Fruit fly (Drosophila melanogaster): Measurements from ENCODE around the gene CG34002.

Gene CG34002

dm6 chr3L:17878781-17879360, 20.6 kb downstream of the CG34002 start, which contains the start of gene CG7408 (continued):
- TF ChIP-seq dsf (GFP tag; optimal IDR thresholded peaks at IDR 0.05; ENCODE audit: borderline replicate concordance) (no peak), Hr83 (GFP tag; optimal IDR thresholded peaks at IDR 0.05; ENCODE audit: poor library complexity, severe bottlenecking) (peak; percentile 12), pan (optimal IDR thresholded peaks at IDR 0.05) (no peak), CG9705 (GFP tag; optimal IDR thresholded peaks at IDR 0.05) (no peak), lola (GFP tag; optimal IDR thresholded peaks at IDR 0.05) (no peak), Rel (GFP tag; optimal IDR thresholded peaks at IDR 0.05) (no peak), Rel (tag; optimal IDR thresholded peaks at IDR 0.05) (no peak), usp (GFP tag; optimal IDR thresholded peaks at IDR 0.05) (no peak), CG32264 (GFP tag; optimal IDR thresholded peaks at IDR 0.05) (no peak), fru (GFP tag; optimal IDR thresholded peaks at IDR 0.05) (peak; percentile 79), jim (GFP tag; optimal IDR thresholded peaks at IDR 0.05) (no peak), tai (GFP tag; optimal IDR thresholded peaks at IDR 0.05) (no peak), brk (GFP tag; optimal IDR thresholded peaks at IDR 0.05) (no peak)

dm6 chr3L:17884276-17884675, 26.0 kb downstream of the CG34002 start, which contains the start of gene CG5506:
Gene CG5506 (minus strand): TSS chr3L:17884376.
- TF ChIP-seq rgr (GFP tag; optimal IDR thresholded peaks at IDR 0.05) = no peak
- TF ChIP-seq Rel (GFP tag; optimal IDR thresholded peaks at IDR 0.05) = no peak
- peak; percentile 66 for TF ChIP-seq Rel (tag; optimal IDR thresholded peaks at IDR 0.05)

- TF ChIP-seq Hr78 (GFP tag; optimal IDR thresholded peaks at IDR 0.05) (no peak), foxo (GFP tag; optimal IDR thresholded peaks at IDR 0.05) (no peak), Sp1 (GFP tag; optimal IDR thresholded peaks at IDR 0.05) (no peak), fru (GFP tag; optimal IDR thresholded peaks at IDR 0.05) (no peak), Jra (GFP tag; optimal IDR thresholded peaks at IDR 0.05) (no peak), lola (GFP tag; optimal IDR thresholded peaks at IDR 0.05) (no peak), CG9705 (GFP tag; optimal IDR thresholded peaks at IDR 0.05) (no peak), Hr83 (GFP tag; optimal IDR thresholded peaks at IDR 0.05; ENCODE audit: poor library complexity, severe bottlenecking) (no peak), dmrt93B (GFP tag; optimal IDR thresholded peaks at IDR 0.05) (no peak), CG32264 (GFP tag; optimal IDR thresholded peaks at IDR 0.05) (no peak), usp (GFP tag; optimal IDR thresholded peaks at IDR 0.05) (no peak), sv (GFP tag; optimal IDR thresholded peaks at IDR 0.05) (no peak), jim (GFP tag; optimal IDR thresholded peaks at IDR 0.05) (no peak), tai (GFP tag; optimal IDR thresholded peaks at IDR 0.05) (no peak), Mio (GFP tag; optimal IDR thresholded peaks at IDR 0.05) (no peak)
These were observed 28.3 kb downstream of the CG34002 start, which contains the start of gene CG16775 for dm6 chr3L:17886545-17886944. Gene CG16775 (minus strand): TSS chr3L:17886645.

- no peak for TF ChIP-seq CrebA (GFP tag; optimal IDR thresholded peaks at IDR 0.05; ENCODE audit: borderline replicate concordance)
- TF ChIP-seq Abd-B (GFP tag; optimal IDR thresholded peaks at IDR 0.05) = no peak
- no peak for TF ChIP-seq Rel (GFP tag; optimal IDR thresholded peaks at IDR 0.05)
- no peak for TF ChIP-seq Rel (tag; optimal IDR thresholded peaks at IDR 0.05)
- no peak for TF ChIP-seq dmrt93B (GFP tag; optimal IDR thresholded peaks at IDR 0.05)
- no peak for TF ChIP-seq tai (GFP tag; optimal IDR thresholded peaks at IDR 0.05)
- TF ChIP-seq OdsH (GFP tag; optimal IDR thresholded peaks at IDR 0.05) = no peak
These were observed 29.1 kb downstream of the CG34002 start, which contains the start of gene CG7402 for dm6 chr3L:17887393-17887792. Gene CG7402 (plus strand): TSS chr3L:17887705.

dm6 chr3L:17893660-17894059, 35.4 kb downstream of the CG34002 start:
- TF ChIP-seq Sp1 (GFP tag; optimal IDR thresholded peaks at IDR 0.05) (no peak), HLH106 (tag; optimal IDR thresholded peaks at IDR 0.05) (no peak), N (GFP tag; optimal IDR thresholded peaks at IDR 0.05) (no peak), foxo (GFP tag; optimal IDR thresholded peaks at IDR 0.05) (no peak), Vsx2 (GFP tag; optimal IDR thresholded peaks at IDR 0.05; ENCODE audit: partially characterized antibody) (peak; percentile 15)

dm6 chr3L:17895815-17896275, 37.6 kb downstream of the CG34002 start, which contains the start of gene Tsp74F:
Gene Tsp74F (minus strand): TSS chr3L:17895862.
- TF ChIP-seq Vsx2 (GFP tag; optimal IDR thresholded peaks at IDR 0.05; ENCODE audit: partially characterized antibody) = peak; percentile 59
- TF ChIP-seq h (GFP tag; optimal IDR thresholded peaks at IDR 0.05) = no peak
- TF ChIP-seq psq (GFP tag; optimal IDR thresholded peaks at IDR 0.05) = peak; percentile 56
- TF ChIP-seq Dif (GFP tag; optimal IDR thresholded peaks at IDR 0.05; ENCODE audit: partially characterized antibody) = peak; percentile 30
- TF ChIP-seq dsf (GFP tag; optimal IDR thresholded peaks at IDR 0.05; ENCODE audit: borderline replicate concordance) = no peak
- peak in 1 of 2 experiments; percentile 10 for TF ChIP-seq dl (GFP tag; optimal IDR thresholded peaks at IDR 0.05; ENCODE audit: insufficient read depth in 1 of 2, partially characterized antibody in 2 of 2)
- no peak for TF ChIP-seq fru (GFP tag; optimal IDR thresholded peaks at IDR 0.05)

Measured in whole organism, wandering third instar larva.